Worm (Caenorhabditis elegans) whole organism, L4 larva: ENCODE results near the gene ash-2.

Experiments used
- F44E2.7 ChIP-seq: fragments of 200-800 bp; sonication (Bioruptor generic); IDR thresholded peaks from 2 replicates; pipeline ENCODE4 v2.1.2; 2022; ENCODE audit warnings: missing genetic modification characterization, missing compliant biosample characterization
- R02D3.7 ChIP-seq: fragments of 150-350 bp; sonication (generic microtip); optimal IDR thresholded peaks from 3 replicates; lab custom pipeline; 2014; ENCODE audit warnings: missing biosample characterization, missing genetic modification characterization
- T20F7.1 ChIP-seq: fragments of 200-800 bp; sonication (Bioruptor generic); optimal IDR thresholded peaks from 2 replicates; lab custom pipeline; 2018; ENCODE audit warnings: mild to moderate bottlenecking, missing genetic modification characterization, missing compliant biosample characterization
- T26A8.4 ChIP-seq: fragments of 200-800 bp; sonication (Bioruptor generic); IDR thresholded peaks from 2 replicates; pipeline ENCODE4 v1.3.6; 2022; ENCODE audit warnings: missing genetic modification characterization, missing compliant biosample characterization
- ZK337.2 ChIP-seq: fragments of 200-800 bp; sonication (Bioruptor generic); IDR thresholded peaks from 2 replicates; pipeline ENCODE4 v1.3.6; 2022; ENCODE audit warnings: missing genetic modification reagents, missing genetic modification characterization, missing compliant biosample characterization
- aha-1 ChIP-seq: fragments of 150-350 bp; peaks from one replicate; lab custom pipeline; 2014; ENCODE audit warnings: missing biosample characterization, missing genetic modification characterization
- aly-2 ChIP-seq: sonication (generic microtip); optimal IDR thresholded peaks from 2 replicates; lab custom pipeline; 2018; ENCODE audit warnings: missing biosample characterization, missing genetic modification characterization
- ama-1 ChIP-seq: fragments of 150-350 bp; optimal IDR thresholded peaks from 2 replicates; lab custom pipeline; 2014; ENCODE audit warnings: inconsistent platforms, mixed read lengths
- attf-4 ChIP-seq: sonication (generic microtip); optimal IDR thresholded peaks from 3 replicates; lab custom pipeline; 2017; ENCODE audit warnings: missing biosample characterization, missing genetic modification characterization
- ceh-20 ChIP-seq: fragments of 200-800 bp; sonication (Bioruptor generic); IDR thresholded peaks from 2 replicates; pipeline ENCODE4 v1.3.6; 2022; ENCODE audit warnings: missing genetic modification reagents, missing genetic modification characterization, missing compliant biosample characterization
- ceh-28 ChIP-seq: fragments of 150-350 bp; optimal IDR thresholded peaks from 2 replicates; lab custom pipeline; 2014; ENCODE audit warnings: missing biosample characterization, missing genetic modification reagents, missing genetic modification characterization
- ceh-32 ChIP-seq: sonication (generic microtip); optimal IDR thresholded peaks from 2 replicates; lab custom pipeline; 2016; ENCODE audit warnings: mild to moderate bottlenecking, missing genetic modification characterization, missing compliant biosample characterization; ENCODE audit not compliant: poor library complexity
- ceh-44 ChIP-seq: fragments of 200-800 bp; sonication (Bioruptor generic); IDR thresholded peaks from 2 replicates; pipeline ENCODE4 v1.3.6; 2022; ENCODE audit warnings: missing genetic modification reagents, missing genetic modification characterization, missing compliant biosample characterization
- ceh-62 ChIP-seq: sonication (generic microtip); optimal IDR thresholded peaks from 2 replicates; lab custom pipeline; 2017; ENCODE audit warnings: missing biosample characterization, missing genetic modification characterization
- cey-2 ChIP-seq: sonication (generic microtip); optimal IDR thresholded peaks from 3 replicates; lab custom pipeline; 2017; ENCODE audit warnings: missing genetic modification characterization, mild to moderate bottlenecking, missing compliant biosample characterization, antibody characterized with exemption, borderline replicate concordance; ENCODE audit not compliant: insufficient read depth
- daf-19 ChIP-seq: fragments of 200-800 bp; sonication (Bioruptor generic); conservative IDR thresholded peaks from 2 replicates; pipeline ENCODE4 v1.3.6; 2022; ENCODE audit warnings: missing genetic modification characterization, missing compliant biosample characterization
- daf-8 ChIP-seq: fragments of 200-800 bp; sonication (Bioruptor generic); IDR thresholded peaks from 2 replicates; pipeline ENCODE4 v1.3.6; 2022; ENCODE audit warnings: missing genetic modification characterization, missing compliant biosample characterization
- dmd-6 ChIP-seq: fragments of 200-800 bp; sonication (Bioruptor generic); IDR thresholded peaks from 2 replicates; pipeline ENCODE4 v1.3.6; 2022; ENCODE audit warnings: missing genetic modification reagents, missing genetic modification characterization, missing compliant biosample characterization
- dmd-8 ChIP-seq: fragments of 200-800 bp; sonication (Bioruptor generic); IDR thresholded peaks from 2 replicates; pipeline ENCODE4 v1.3.6; 2022; ENCODE audit warnings: missing genetic modification characterization, missing compliant biosample characterization
- dmd-9 ChIP-seq: fragments of 200-800 bp; sonication (Bioruptor generic); IDR thresholded peaks from 2 replicates; pipeline ENCODE4 v1.3.6; 2022; ENCODE audit warnings: missing genetic modification reagents, missing genetic modification characterization, missing compliant biosample characterization
- egl-27 ChIP-seq: sonication (generic microtip); optimal IDR thresholded peaks from 3 replicates; lab custom pipeline; 2017; ENCODE audit warnings: missing biosample characterization, missing genetic modification reagents, missing genetic modification characterization
- egl-43 ChIP-seq: fragments of 200-800 bp; sonication (Bioruptor generic); IDR thresholded peaks from 2 replicates; pipeline ENCODE4 v1.3.6; 2022; ENCODE audit warnings: missing genetic modification reagents, missing genetic modification characterization, missing compliant biosample characterization
- fkh-10 ChIP-seq: fragments of 150-350 bp; optimal IDR thresholded peaks from 2 replicates; lab custom pipeline; 2014; ENCODE audit warnings: missing biosample characterization, missing genetic modification reagents, missing genetic modification characterization
- hlh-30 ChIP-seq: sonication (generic microtip); optimal IDR thresholded peaks from 2 replicates; lab custom pipeline; 2017; ENCODE audit warnings: antibody characterized with exemption, mild to moderate bottlenecking, missing genetic modification characterization, missing compliant biosample characterization; ENCODE audit not compliant: insufficient read depth
- jun-1 ChIP-seq: fragments of 150-350 bp; optimal IDR thresholded peaks from 2 replicates; lab custom pipeline; 2014; ENCODE audit warnings: missing biosample characterization, missing genetic modification reagents, missing genetic modification characterization
- lim-7 ChIP-seq: fragments of 200-800 bp; sonication (Bioruptor generic); IDR thresholded peaks from 2 replicates; pipeline ENCODE4 v1.3.6; 2022; ENCODE audit warnings: missing genetic modification characterization, missing compliant biosample characterization
- lin-13 ChIP-seq: fragments of 150-350 bp; optimal IDR thresholded peaks from 2 replicates; lab custom pipeline; 2014; ENCODE audit warnings: missing biosample characterization, missing genetic modification reagents, missing genetic modification characterization
- mdl-1 ChIP-seq, 2 experiments: fragments of 150-350 bp in 1 of 2; sonication (generic microtip) in 1 of 2; optimal IDR thresholded peaks; 2 replicates each; lab custom pipeline; 2014 to 2017; ENCODE audit warnings: missing biosample characterization in 2 of 2, missing genetic modification characterization in 2 of 2
- mdt-29 ChIP-seq: fragments of 200-800 bp; sonication (Bioruptor generic); IDR thresholded peaks from 2 replicates; pipeline ENCODE4 v1.3.6; 2022; ENCODE audit warnings: missing genetic modification reagents, missing genetic modification characterization, missing compliant biosample characterization
- mes-2 ChIP-seq: sonication (generic microtip); optimal IDR thresholded peaks from 2 replicates; lab custom pipeline; 2016; ENCODE audit warnings: missing genotype, mild to moderate bottlenecking, missing genetic modification characterization, missing compliant biosample characterization; ENCODE audit not compliant: poor library complexity, severe bottlenecking
- mxl-2 ChIP-seq: fragments of 200-800 bp; sonication (Bioruptor generic); conservative IDR thresholded peaks from 2 replicates; pipeline ENCODE4 v1.3.6; 2022; ENCODE audit warnings: missing genetic modification reagents, missing genetic modification characterization, missing compliant biosample characterization
- mxl-3 ChIP-seq: fragments of 200-800 bp; sonication (Bioruptor generic); optimal IDR thresholded peaks from 2 replicates; lab custom pipeline; 2018; ENCODE audit warnings: mild to moderate bottlenecking, missing genetic modification characterization, missing compliant biosample characterization
- nhr-10 ChIP-seq: fragments of 150-350 bp; optimal IDR thresholded peaks from 2 replicates; lab custom pipeline; 2014; ENCODE audit warnings: missing biosample characterization, missing genetic modification characterization
- nhr-28 ChIP-seq: fragments of 150-350 bp; optimal IDR thresholded peaks from 2 replicates; lab custom pipeline; 2014; ENCODE audit warnings: missing biosample characterization, missing genetic modification characterization
- nhr-42 ChIP-seq: fragments of 200-800 bp; sonication (Bioruptor generic); IDR thresholded peaks from 2 replicates; pipeline ENCODE4 v1.3.6; 2022; ENCODE audit warnings: missing genetic modification characterization, missing compliant biosample characterization
- pha-4 ChIP-seq, 2 experiments: fragments of 150-350 bp in 1 of 2; fragments of 200-800 bp in 1 of 2; sonication (Bioruptor generic) in 1 of 2; IDR thresholded peaks in 1 of 2; optimal IDR thresholded peaks in 1 of 2; 2 replicates each; pipeline versions ENCODE4 v1.3.6 to Lab custom; 2014 to 2022; ENCODE audit warnings: missing genetic modification characterization in 2 of 2, missing genetic modification reagents in 2 of 2, missing biosample characterization in 1 of 2, missing compliant biosample characterization in 1 of 2
- php-3 ChIP-seq: fragments of 200-800 bp; sonication (Bioruptor generic); IDR thresholded peaks from 2 replicates; pipeline ENCODE4 v1.3.6; 2022; ENCODE audit warnings: missing genetic modification reagents, missing genetic modification characterization, missing compliant biosample characterization
- sdz-12 ChIP-seq: fragments of 200-800 bp; sonication (Bioruptor generic); optimal IDR thresholded peaks from 2 replicates; lab custom pipeline; 2018; ENCODE audit warnings: mild to moderate bottlenecking, missing genetic modification characterization, missing compliant biosample characterization
- set-16 ChIP-seq: fragments of 200-800 bp; sonication (Bioruptor generic); IDR thresholded peaks from 2 replicates; pipeline ENCODE4 v1.3.6; 2022; ENCODE audit warnings: missing genetic modification reagents, missing genetic modification characterization, missing compliant biosample characterization
- skn-1 ChIP-seq: fragments of 150-350 bp; optimal IDR thresholded peaks from 2 replicates; lab custom pipeline; 2014; ENCODE audit warnings: missing biosample characterization, missing genetic modification characterization
- snpc-4 ChIP-seq: fragments of 150-350 bp; optimal IDR thresholded peaks from 2 replicates; lab custom pipeline; 2014; ENCODE audit warnings: missing biosample characterization, missing genetic modification characterization
- unc-130 ChIP-seq: sonication (generic microtip); optimal IDR thresholded peaks from 2 replicates; lab custom pipeline; 2016; ENCODE audit warnings: missing genetic modification reagents, missing genetic modification characterization, missing compliant biosample characterization
- vab-7 ChIP-seq: fragments of 200-800 bp; sonication (Bioruptor generic); IDR thresholded peaks from 2 replicates; pipeline ENCODE4 v1.3.6; 2022; ENCODE audit warnings: missing genetic modification reagents, missing genetic modification characterization, missing compliant biosample characterization
- zag-1 ChIP-seq: fragments of 150-350 bp; optimal IDR thresholded peaks from 2 replicates; lab custom pipeline; 2014; ENCODE audit warnings: missing biosample characterization, missing genetic modification characterization
- zfp-2 ChIP-seq: sonication (generic microtip); optimal IDR thresholded peaks from 2 replicates; lab custom pipeline; 2016; ENCODE audit warnings: mild to moderate bottlenecking, missing genetic modification characterization, missing compliant biosample characterization
- zip-11 ChIP-seq: fragments of 200-800 bp; sonication (Bioruptor generic); IDR thresholded peaks from 2 replicates; pipeline ENCODE4 v1.3.6; 2022; ENCODE audit warnings: missing genetic modification characterization, missing compliant biosample characterization

ash-2 gene

ce11 chrII:11978478-11978877, 1.2 kb upstream of the ash-2 start:
- TF ChIP-seq set-16 (GFP tag; lab: Robert Waterston, UW), result peak; percentile 85
- 0 out of 2 replicates have a peak, but pooled peaks have one; percentile 5 for TF ChIP-seq ZK337.2 (GFP tag; lab: Robert Waterston, UW)
- TF ChIP-seq aha-1 (tag; lab: Kevin White, UChicago), result peak; percentile 32
- no peak for TF ChIP-seq nhr-28 (tag; lab: Kevin White, UChicago)
- TF ChIP-seq T26A8.4 (GFP tag; lab: Robert Waterston, UW), result 0 out of 2 replicates have a peak, but pooled peaks have one; percentile 46

ce11 chrII:11978920-11979319, 718 bp upstream of the ash-2 start:
- TF ChIP-seq ceh-28 (tag; lab: Kevin White, UChicago) (peak; percentile 13), daf-19 (GFP tag; lab: Robert Waterston, UW) (peak; percentile 47; the same call in 1 of the 2 replicates), nhr-42 (GFP tag; lab: Robert Waterston, UW) (0 out of 2 replicates have a peak, but pooled peaks have one; percentile 20), fkh-10 (GFP tag; lab: Kevin White, UChicago) (no peak)

ce11 chrII:11980110-11980509, 472 bp downstream of the ash-2 start:
- no peak for TF ChIP-seq cey-2 (tag; lab: Kevin White, UChicago)
- peak in 1 of 2 experiments; percentile 43 for TF ChIP-seq mdl-1 (tag; optimal IDR thresholded peaks at IDR 0.05; lab: Kevin White, UChicago)
- TF ChIP-seq sdz-12, result peak; percentile 93
- no peak for TF ChIP-seq T26A8.4 (GFP tag; lab: Robert Waterston, UW)
- TF ChIP-seq T20F7.1 (GFP tag; lab: Kevin White, UChicago), result peak; percentile 89
- no peak for TF ChIP-seq lim-7
- 0 out of 2 replicates have a peak, but pooled peaks have one; percentile 43 for TF ChIP-seq ceh-20 (GFP tag; lab: Robert Waterston, UW)
- peak; percentile 92 for TF ChIP-seq nhr-42 (GFP tag; lab: Robert Waterston, UW)
- no peak for TF ChIP-seq skn-1 (tag; lab: Kevin White, UChicago)
- no peak for TF ChIP-seq set-16 (GFP tag; lab: Robert Waterston, UW)
- TF ChIP-seq dmd-8 (GFP tag; lab: Robert Waterston, UW), result no peak
- TF ChIP-seq aly-2 (tag; lab: Kevin White, UChicago), result no peak
- TF ChIP-seq snpc-4, result peak; percentile 27
- TF ChIP-seq hlh-30 (tag; lab: Kevin White, UChicago), result peak; percentile 72
- TF ChIP-seq zfp-2 (tag; lab: Kevin White, UChicago), result peak; percentile 95
- TF ChIP-seq pha-4 (GFP tag; IDR thresholded peaks at IDR 0.05; lab: Robert Waterston, UW), result peak; percentile 80; the same call in 1 of the 2 replicates
- peak; percentile 79 for TF ChIP-seq pha-4 (tag; optimal IDR thresholded peaks at IDR 0.05; lab: Kevin White, UChicago)
- TF ChIP-seq attf-4 (tag; lab: Kevin White, UChicago), result no peak
- TF ChIP-seq R02D3.7 (tag; lab: Kevin White, UChicago), result no peak
- TF ChIP-seq aha-1 (tag; lab: Kevin White, UChicago), result peak; percentile 98
- peak; percentile 91 for TF ChIP-seq mdt-29
- TF ChIP-seq zip-11 (GFP tag; lab: Robert Waterston, UW), result no peak
- TF ChIP-seq mxl-3 (GFP tag; lab: Kevin White, UChicago), result no peak
- no peak for TF ChIP-seq jun-1 (tag; lab: Kevin White, UChicago)
- no peak for TF ChIP-seq nhr-10 (tag; lab: Kevin White, UChicago)
- peak; percentile 35 for TF ChIP-seq ceh-32
- TF ChIP-seq fkh-10 (GFP tag; lab: Kevin White, UChicago), result peak; percentile 92
- TF ChIP-seq php-3 (GFP tag; lab: Robert Waterston, UW), result no peak
- TF ChIP-seq F44E2.7, result no peak
- TF ChIP-seq ceh-44 (GFP tag; lab: Robert Waterston, UW), result peak; percentile 72
- TF ChIP-seq lin-13 (GFP tag; lab: Kevin White, UChicago), result peak; percentile 73
- TF ChIP-seq mxl-2, result no peak
- peak; percentile 82 for TF ChIP-seq vab-7 (GFP tag; lab: Robert Waterston, UW)
- TF ChIP-seq ceh-62, result no peak
- no peak for TF ChIP-seq zag-1 (tag; lab: Kevin White, UChicago)
- no peak for TF ChIP-seq egl-27
- TF ChIP-seq mes-2 (tag; lab: Kevin White, UChicago), result peak; percentile 98
- no peak; the same call in 1 of the 2 replicates for TF ChIP-seq dmd-6
- TF ChIP-seq daf-8 (GFP tag; lab: Robert Waterston, UW), result no peak
- no peak for TF ChIP-seq ama-1 (lab: Kevin White, UChicago)
- no peak for TF ChIP-seq egl-43 (GFP tag; lab: Robert Waterston, UW)
- TF ChIP-seq dmd-9 (GFP tag; lab: Robert Waterston, UW), result peak; percentile 84
- peak; percentile 86 for TF ChIP-seq unc-130 (GFP tag; lab: Kevin White, UChicago)
- TF ChIP-seq nhr-28 (tag; lab: Kevin White, UChicago), result peak; percentile 58
